Worm (Caenorhabditis elegans) whole organism, L1 larva: ENCODE data around the gene vps-33.2.

Source experiments
- F16B12.6 ChIP-seq: fragments of 150-350 bp; optimal IDR thresholded peaks from 2 replicates; lab custom pipeline; 2014; ENCODE audit warnings: missing biosample characterization, missing genetic modification characterization
- Y116A8C.19 ChIP-seq: sonication (generic microtip); optimal IDR thresholded peaks from 2 replicates; lab custom pipeline; 2016; ENCODE audit warnings: missing compliant biosample characterization, missing genetic modification characterization, borderline replicate concordance
- aly-2 ChIP-seq: fragments of 150-350 bp; optimal IDR thresholded peaks from 2 replicates; lab custom pipeline; 2014; ENCODE audit warnings: missing biosample characterization, missing genetic modification characterization
- blmp-1 ChIP-seq: fragments of 150-350 bp; optimal IDR thresholded peaks from 2 replicates; lab custom pipeline; 2014; ENCODE audit warnings: missing biosample characterization, missing genetic modification characterization
- ceh-8 ChIP-seq: fragments of 200-800 bp; sonication (Bioruptor generic); optimal IDR thresholded peaks from 2 replicates; lab custom pipeline; 2018; ENCODE audit warnings: mild to moderate bottlenecking, missing genetic modification characterization, moderate library complexity, missing compliant biosample characterization
- ceh-88 ChIP-seq: fragments of 200-800 bp; sonication (Bioruptor generic); IDR thresholded peaks from 2 replicates; pipeline ENCODE4 v1.3.6; 2022; ENCODE audit warnings: missing genetic modification characterization, missing compliant biosample characterization
- ces-1 ChIP-seq: fragments of 150-350 bp; optimal IDR thresholded peaks from 2 replicates; lab custom pipeline; 2014; ENCODE audit warnings: missing biosample characterization, missing genetic modification reagents, missing genetic modification characterization
- efl-1 ChIP-seq, 4 experiments: fragments of 150-350 bp; optimal IDR thresholded peaks in 3 of 4; peaks in 1 of 4; 1 replicate in 1 of 4; 2 replicates in 3 of 4; lab custom pipeline; 2014; ENCODE audit warnings: missing biosample characterization in 2 of 4, missing genetic modification characterization in 2 of 4, missing genetic modification reagents in 2 of 4
- egl-27 ChIP-seq, 2 experiments: fragments of 150-350 bp in 1 of 2; sonication (generic microtip); optimal IDR thresholded peaks; 3 replicates each; lab custom pipeline; 2017 to 2018; ENCODE audit warnings: missing biosample characterization in 2 of 2, missing genetic modification characterization in 2 of 2, missing genetic modification reagents in 2 of 2
- elt-2 ChIP-seq: sonication (generic microtip); optimal IDR thresholded peaks from 2 replicates; lab custom pipeline; 2016; ENCODE audit warnings: missing genetic modification characterization, mild to moderate bottlenecking, inconsistent platforms, missing compliant biosample characterization, missing genetic modification reagents
- elt-3 ChIP-seq, 6 experiments: fragments of 150-350 bp in 1 of 6; sonication (generic microtip); optimal IDR thresholded peaks; 2 replicates each; lab custom pipeline; 2017 to 2018; ENCODE audit warnings: missing biosample characterization in 6 of 6, missing genetic modification characterization in 6 of 6, inconsistent platforms in 1 of 6
- fkh-10 ChIP-seq: sonication (generic microtip); optimal IDR thresholded peaks from 2 replicates; lab custom pipeline; 2017; ENCODE audit warnings: missing biosample characterization, missing genetic modification reagents, missing genetic modification characterization
- fkh-8 ChIP-seq: sonication (generic microtip); optimal IDR thresholded peaks from 2 replicates; lab custom pipeline; 2016; ENCODE audit warnings: mild to moderate bottlenecking, missing genetic modification characterization, missing compliant biosample characterization
- fos-1 ChIP-seq: fragments of 150-350 bp; optimal IDR thresholded peaks from 2 replicates; lab custom pipeline; 2014; ENCODE audit warnings: missing biosample characterization, missing genetic modification characterization
- grh-1 ChIP-seq: fragments of 200-800 bp; sonication (Bioruptor generic); IDR thresholded peaks from 2 replicates; pipeline ENCODE4 v1.3.6; 2022; ENCODE audit warnings: missing genetic modification reagents, missing genetic modification characterization, missing compliant biosample characterization
- hlh-17 ChIP-seq: fragments of 200-800 bp; sonication (Bioruptor generic); optimal IDR thresholded peaks from 2 replicates; lab custom pipeline; 2018; ENCODE audit warnings: missing genetic modification characterization, mild to moderate bottlenecking, missing compliant biosample characterization, moderate library complexity, borderline replicate concordance
- lin-13 ChIP-seq: fragments of 150-350 bp; optimal IDR thresholded peaks from 2 replicates; lab custom pipeline; 2014; ENCODE audit warnings: missing biosample characterization, missing genetic modification reagents, missing genetic modification characterization
- lin-39 ChIP-seq: fragments of 150-350 bp; optimal IDR thresholded peaks from 2 replicates; lab custom pipeline; 2014; ENCODE audit warnings: missing biosample characterization, missing genetic modification reagents, missing genetic modification characterization
- lir-3 ChIP-seq: sonication (generic microtip); optimal IDR thresholded peaks from 2 replicates; lab custom pipeline; 2016; ENCODE audit warnings: mild to moderate bottlenecking, missing genetic modification characterization, moderate library complexity, missing compliant biosample characterization; ENCODE audit not compliant: poor library complexity
- lsy-2 ChIP-seq, 2 experiments: fragments of 150-350 bp; optimal IDR thresholded peaks; 2 replicates each; lab custom pipeline; 2014; ENCODE audit warnings: missing biosample characterization in 2 of 2, missing genetic modification characterization in 2 of 2
- mab-9 ChIP-seq: fragments of 200-800 bp; sonication (Bioruptor generic); IDR thresholded peaks from 2 replicates; pipeline ENCODE4 v1.3.6; 2022; ENCODE audit warnings: missing genetic modification reagents, missing genetic modification characterization, missing compliant biosample characterization
- mdl-1 ChIP-seq, 2 experiments: fragments of 150-350 bp; optimal IDR thresholded peaks; 2 replicates each; lab custom pipeline; 2014 to 2017; ENCODE audit warnings: missing biosample characterization in 2 of 2, missing genetic modification characterization in 2 of 2, inconsistent platforms in 1 of 2
- mep-1 ChIP-seq: fragments of 150-350 bp; optimal IDR thresholded peaks from 2 replicates; lab custom pipeline; 2014; ENCODE audit warnings: missing biosample characterization, missing genetic modification characterization
- nhr-11 ChIP-seq: fragments of 150-350 bp; optimal IDR thresholded peaks from 2 replicates; lab custom pipeline; 2014; ENCODE audit warnings: missing biosample characterization, missing genetic modification characterization
- nhr-12 ChIP-seq: sonication (generic microtip); optimal IDR thresholded peaks from 2 replicates; lab custom pipeline; 2017; ENCODE audit warnings: missing biosample characterization, missing genetic modification characterization
- nhr-19 ChIP-seq: fragments of 200-800 bp; sonication (Bioruptor generic); conservative IDR thresholded peaks from 2 replicates; pipeline ENCODE4 v1.3.6; 2022; ENCODE audit warnings: missing genetic modification characterization, missing compliant biosample characterization
- nhr-20 ChIP-seq: sonication (generic microtip); optimal IDR thresholded peaks from 2 replicates; lab custom pipeline; 2016; ENCODE audit warnings: mild to moderate bottlenecking, missing genetic modification characterization, missing compliant biosample characterization
- nhr-47 ChIP-seq: sonication (generic microtip); optimal IDR thresholded peaks from 2 replicates; lab custom pipeline; 2016; ENCODE audit warnings: mild to moderate bottlenecking, missing genetic modification characterization, moderate library complexity, missing compliant biosample characterization
- nhr-71 ChIP-seq: sonication (generic microtip); optimal IDR thresholded peaks from 2 replicates; lab custom pipeline; 2016; ENCODE audit warnings: mild to moderate bottlenecking, missing genetic modification characterization, moderate library complexity, missing compliant biosample characterization
- nhr-77 ChIP-seq: fragments of 150-350 bp; optimal IDR thresholded peaks from 2 replicates; lab custom pipeline; 2014; ENCODE audit warnings: missing biosample characterization, missing genetic modification characterization
- nhr-84 ChIP-seq: sonication (generic microtip); optimal IDR thresholded peaks from 2 replicates; lab custom pipeline; 2017; ENCODE audit warnings: missing biosample characterization, missing genetic modification characterization
- nhr-85 ChIP-seq: sonication (generic microtip); peaks from one replicate; lab custom pipeline; 2016; ENCODE audit warnings: missing genetic modification characterization, inconsistent platforms, missing compliant biosample characterization
- skn-1 ChIP-seq: fragments of 150-350 bp; optimal IDR thresholded peaks from 2 replicates; lab custom pipeline; 2014; ENCODE audit warnings: missing biosample characterization, missing genetic modification characterization
- sox-4 ChIP-seq: sonication (generic microtip); optimal IDR thresholded peaks from 2 replicates; lab custom pipeline; 2016; ENCODE audit warnings: missing genetic modification characterization, missing compliant biosample characterization
- sup-37 ChIP-seq: fragments of 200-800 bp; sonication (Bioruptor generic); optimal IDR thresholded peaks from 2 replicates; lab custom pipeline; 2018; ENCODE audit warnings: mild to moderate bottlenecking, missing genetic modification characterization, missing compliant biosample characterization
- swsn-7 ChIP-seq: sonication (generic microtip); optimal IDR thresholded peaks from 2 replicates; lab custom pipeline; 2016; ENCODE audit warnings: missing genetic modification characterization, missing compliant biosample characterization
- tbx-2 ChIP-seq: sonication (generic microtip); optimal IDR thresholded peaks from 2 replicates; lab custom pipeline; 2016; ENCODE audit warnings: missing genetic modification characterization, missing compliant biosample characterization
- tlp-1 ChIP-seq: fragments of 150-350 bp; optimal IDR thresholded peaks from 2 replicates; lab custom pipeline; 2014; ENCODE audit warnings: missing biosample characterization, missing genetic modification characterization
- unc-62 ChIP-seq: fragments of 150-350 bp; optimal IDR thresholded peaks from 2 replicates; lab custom pipeline; 2014; ENCODE audit warnings: missing biosample characterization, missing genetic modification reagents, missing genetic modification characterization
- unc-98 ChIP-seq: fragments of 200-800 bp; sonication (Bioruptor generic); IDR thresholded peaks from 2 replicates; pipeline ENCODE4 v1.3.6; 2022; ENCODE audit warnings: missing genetic modification characterization, missing compliant biosample characterization
- vab-15 ChIP-seq: sonication (generic microtip); optimal IDR thresholded peaks from 2 replicates; lab custom pipeline; 2017; ENCODE audit warnings: missing genotype, mild to moderate bottlenecking, missing genetic modification characterization, missing compliant biosample characterization
- xbp-1 ChIP-seq: sonication (generic microtip); optimal IDR thresholded peaks from 2 replicates; lab custom pipeline; 2016; ENCODE audit warnings: missing genetic modification characterization, missing compliant biosample characterization
- zag-1 ChIP-seq: fragments of 150-350 bp; optimal IDR thresholded peaks from 2 replicates; lab custom pipeline; 2014; ENCODE audit warnings: missing biosample characterization, missing genetic modification characterization
- zip-4 ChIP-seq: fragments of 200-800 bp; sonication (Bioruptor generic); optimal IDR thresholded peaks from 2 replicates; lab custom pipeline; 2018; ENCODE audit warnings: mild to moderate bottlenecking, missing genetic modification characterization, moderate library complexity, missing compliant biosample characterization
- ztf-4 ChIP-seq: fragments of 150-350 bp; optimal IDR thresholded peaks from 2 replicates; lab custom pipeline; 2014; ENCODE audit warnings: missing biosample characterization, missing genetic modification characterization

vps-33.2 gene

ce11 chrII:6588605-6589292, 12.3 kb upstream of the vps-33.2 start, which contains the start of gene icd-1 (continued):
- TF ChIP-seq xbp-1 (tag; lab: Kevin White, UChicago) (peak; percentile 94), vab-15 (no peak), mdl-1 (tag; optimal IDR thresholded peaks at IDR 0.05; lab: Kevin White, UChicago) (peak; percentile 45 to 89), mab-9 (GFP tag; lab: Robert Waterston, UW) (peak; percentile 65), nhr-12 (tag; lab: Kevin White, UChicago) (no peak), sup-37 (GFP tag; lab: Kevin White, UChicago) (peak; percentile 75), blmp-1 (tag; lab: Kevin White, UChicago) (peak; percentile 79), ztf-4 (tag; lab: Kevin White, UChicago) (peak; percentile 97), tbx-2 (peak; percentile 97), fkh-8 (tag; lab: Kevin White, UChicago) (peak; percentile 96), unc-62 (GFP tag; lab: Kevin White, UChicago) (no peak), nhr-19 (GFP tag; lab: Robert Waterston, UW) (peak; percentile 96), unc-98 (GFP tag; lab: Robert Waterston, UW) (peak; percentile 82), lin-13 (peak; percentile 84), nhr-47 (tag; lab: Kevin White, UChicago) (peak; percentile 97), aly-2 (tag; lab: Kevin White, UChicago) (peak; percentile 91), sox-4 (tag; lab: Kevin White, UChicago) (peak; percentile 44), ces-1 (GFP tag; lab: Kevin White, UChicago) (no peak), ceh-88 (GFP tag; lab: Robert Waterston, UW) (peak; percentile 89), nhr-84 (no peak), fos-1 (tag; lab: Kevin White, UChicago) (peak; percentile 95), grh-1 (GFP tag; lab: Robert Waterston, UW) (peak; percentile 95), Y116A8C.19 (no peak), nhr-71 (peak; percentile 99), zag-1 (tag; lab: Kevin White, UChicago) (peak; percentile 73), lin-39 (peak; percentile 94), mep-1 (tag; lab: Kevin White, UChicago) (peak; percentile 94), nhr-20 (tag; lab: Kevin White, UChicago) (peak; percentile 98), ceh-8 (GFP tag; lab: Kevin White, UChicago) (peak; percentile 80), efl-1 (optimal IDR thresholded peaks at IDR 0.05; lab: Kevin White, UChicago) (peak; percentile 93 to 96), efl-1 (GFP tag; optimal IDR thresholded peaks at IDR 0.05 in 1 of 2; lab: Kevin White, UChicago) (peak; percentile 73 to 98), F16B12.6 (tag; lab: Kevin White, UChicago) (peak; percentile 69), nhr-77 (tag; lab: Kevin White, UChicago) (peak; percentile 94), elt-3 (tag; optimal IDR thresholded peaks at IDR 0.05; lab: Kevin White, UChicago) (peak in 5 of 6 experiments; percentile 50 to 93 (median 68)), lsy-2 (tag; optimal IDR thresholded peaks at IDR 0.05; lab: Kevin White, UChicago) (peak; percentile 94 to 96), nhr-85 (tag; lab: Kevin White, UChicago) (peak; percentile 99), nhr-11 (tag; lab: Kevin White, UChicago) (peak; percentile 97), tlp-1 (tag; lab: Kevin White, UChicago) (no peak), lir-3 (tag; lab: Kevin White, UChicago) (peak; percentile 89), fkh-10 (GFP tag; lab: Kevin White, UChicago) (peak; percentile 86), hlh-17 (GFP tag; lab: Kevin White, UChicago) (no peak), swsn-7 (peak; percentile 98), elt-2 (tag; lab: Kevin White, UChicago) (peak; percentile 84), egl-27 (tag; optimal IDR thresholded peaks at IDR 0.05; lab: Kevin White, UChicago) (peak in 1 of 2 experiments; percentile 82), zip-4 (peak; percentile 99), skn-1 (tag; lab: Kevin White, UChicago) (peak; percentile 80)
